Worm (Caenorhabditis elegans): Measurements from ENCODE around the gene seip-1.

ce11 chrV:6033512-6033911 is 19.5 kb downstream of the seip-1 start:
- TF ChIP-seq B0310.2 (tag; optimal IDR thresholded peaks at IDR 0.05) (no peak), flt-1 (GFP tag; IDR thresholded peaks at IDR 0.05) (no peak), scrt-1 (GFP tag; IDR thresholded peaks at IDR 0.05) (no peak)

All from whole organism, early embryonic.